Worm (Caenorhabditis elegans): ENCODE measurements around the gene W02F12.2.

Gene W02F12.2

DNA sequence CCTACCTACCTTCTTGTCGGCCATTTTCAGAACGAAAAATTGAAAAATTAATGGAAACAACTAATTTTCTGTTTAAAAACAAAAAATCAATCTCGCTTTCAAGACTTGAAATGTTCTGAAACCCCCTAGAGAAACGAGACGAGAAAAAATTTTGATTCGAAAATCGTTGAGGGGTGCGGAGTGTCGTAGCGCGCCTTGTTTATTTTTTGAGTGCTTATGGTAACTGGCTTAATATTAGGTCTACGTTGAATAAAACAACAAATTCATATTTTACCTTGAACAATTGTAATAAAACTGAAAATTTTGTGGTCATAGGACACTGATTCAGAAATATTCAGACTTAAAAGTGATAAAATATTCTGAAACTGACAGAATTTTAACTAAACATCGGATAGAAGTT lies 13.0 kb upstream of the W02F12.2 start, which contains the start of gene sna-1:
Gene sna-1, minus strand, starts transcription at position 218 of the 400 bp plus-strand sequence.
- no peak for TF ChIP-seq med-1 (GFP tag; optimal IDR thresholded peaks at IDR 0.05; ENCODE audit: insufficient read depth)
- TF ChIP-seq ztf-23 (GFP tag; IDR thresholded peaks at IDR 0.05), result no peak
- TF ChIP-seq cog-1 (tag; optimal IDR thresholded peaks at IDR 0.05), result no peak
- TF ChIP-seq T22C8.4 (GFP tag; IDR thresholded peaks at IDR 0.05), result no peak
- TF ChIP-seq flt-1 (GFP tag; IDR thresholded peaks at IDR 0.05), result no peak
- no peak for TF ChIP-seq klf-2 (GFP tag; conservative IDR thresholded peaks at IDR 0.05)
- TF ChIP-seq ref-1 (GFP tag; conservative IDR thresholded peaks at IDR 0.05), result no peak
- no peak for TF ChIP-seq tab-1 (GFP tag; IDR thresholded peaks at IDR 0.05)
- no peak for TF ChIP-seq ztf-29 (GFP tag; IDR thresholded peaks at IDR 0.05)

DNA sequence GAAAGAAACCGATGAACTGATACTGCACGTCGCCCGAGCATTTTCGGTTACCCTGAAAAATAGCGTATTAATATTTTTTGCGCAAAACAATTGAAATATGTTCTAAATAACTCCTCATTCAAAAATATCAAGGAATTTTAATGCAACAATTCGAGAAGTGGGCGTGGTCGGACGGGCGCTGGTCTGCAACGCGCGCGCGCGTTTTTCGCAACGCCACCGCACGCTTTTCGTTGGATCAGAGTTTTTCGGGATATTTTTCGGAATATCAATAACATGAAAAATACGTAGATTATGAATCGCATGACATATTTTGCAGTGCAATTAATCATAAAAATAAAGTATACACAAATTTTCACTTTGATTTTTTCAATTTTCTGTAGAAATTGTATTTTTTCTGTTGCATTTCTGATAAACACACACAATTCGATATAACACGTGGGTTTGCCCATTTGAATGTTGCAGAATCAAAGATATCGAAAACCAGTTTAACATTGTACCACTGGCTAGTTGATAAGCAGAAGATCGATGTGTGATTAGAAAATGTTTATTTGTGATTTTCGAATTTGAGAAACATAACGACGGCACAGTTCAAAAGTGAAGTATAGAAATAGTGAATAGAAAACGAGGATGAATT lies 11.7 kb upstream of the W02F12.2 start, which contains the start of gene dlst-1:
Gene dlst-1, minus strand, starts transcription at position 52 of the 634 bp plus-strand sequence.
- TF ChIP-seq T22C8.4 (GFP tag; IDR thresholded peaks at IDR 0.05), result no peak
- TF ChIP-seq tab-1 (GFP tag; IDR thresholded peaks at IDR 0.05), result peak; percentile 80
- TF ChIP-seq ztf-23 (GFP tag; IDR thresholded peaks at IDR 0.05), result peak; percentile 82
- 0 out of 2 replicates have a peak, but pooled peaks have one; percentile 28 for TF ChIP-seq klf-2 (GFP tag; conservative IDR thresholded peaks at IDR 0.05)
- peak; percentile 77 for TF ChIP-seq med-1 (GFP tag; optimal IDR thresholded peaks at IDR 0.05; ENCODE audit: insufficient read depth)
- peak; percentile 73 for TF ChIP-seq flt-1 (GFP tag; IDR thresholded peaks at IDR 0.05)
- no peak for TF ChIP-seq ztf-29 (GFP tag; IDR thresholded peaks at IDR 0.05)
- no peak for TF ChIP-seq cog-1 (tag; optimal IDR thresholded peaks at IDR 0.05)
- TF ChIP-seq ref-1 (GFP tag; conservative IDR thresholded peaks at IDR 0.05), result 0 out of 2 replicates have a peak, but pooled peaks have one; percentile 23

DNA sequence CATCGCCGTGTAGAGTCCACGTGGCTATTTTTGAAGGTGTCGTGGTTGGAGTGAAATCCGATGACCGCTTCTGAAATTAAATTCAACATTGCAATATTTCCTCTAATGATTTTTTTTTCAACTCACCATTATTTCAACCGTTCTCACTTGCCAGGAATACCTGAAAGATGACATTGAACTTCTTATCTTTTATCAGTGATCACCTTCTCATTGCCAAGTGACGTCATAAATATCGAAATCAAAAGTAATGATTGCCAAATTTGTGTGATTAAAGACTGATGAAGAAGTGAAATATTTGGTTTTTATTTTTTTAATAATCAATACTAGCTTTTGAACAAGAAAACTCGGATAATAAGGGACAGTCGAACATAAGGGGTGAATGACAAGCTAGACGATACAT lies 9.3 kb upstream of the W02F12.2 start, which contains the start of gene W02F12.4:
Gene W02F12.4, minus strand, starts transcription at position 164 of the 400 bp plus-strand sequence.
- TF ChIP-seq ref-1 (GFP tag; conservative IDR thresholded peaks at IDR 0.05) (no peak), cog-1 (tag; optimal IDR thresholded peaks at IDR 0.05) (no peak)

DNA sequence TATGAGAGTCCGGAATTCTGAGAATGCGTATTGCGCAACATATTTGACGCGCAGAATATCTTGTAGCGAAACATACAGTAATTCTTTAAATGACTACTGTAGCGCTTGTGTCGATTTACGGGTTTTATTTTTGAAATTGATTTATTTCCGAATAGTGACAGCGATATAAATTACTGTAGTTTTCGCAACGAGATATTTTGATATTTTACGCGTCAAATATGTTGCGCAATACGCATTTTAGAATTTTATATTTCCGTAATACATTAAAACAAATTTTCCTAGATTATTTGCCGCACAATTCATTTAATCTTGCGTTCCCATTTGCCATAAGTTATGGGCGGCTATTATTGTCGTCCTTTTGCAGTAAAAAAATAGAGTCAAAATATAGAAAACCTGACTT lies 7.9 kb upstream of the W02F12.2 start:
- TF ChIP-seq ztf-29 (GFP tag; IDR thresholded peaks at IDR 0.05) (no peak), flt-1 (GFP tag; IDR thresholded peaks at IDR 0.05) (no peak), med-1 (GFP tag; optimal IDR thresholded peaks at IDR 0.05; ENCODE audit: insufficient read depth) (no peak), T22C8.4 (GFP tag; IDR thresholded peaks at IDR 0.05) (no peak), cog-1 (tag; optimal IDR thresholded peaks at IDR 0.05) (no peak)

DNA sequence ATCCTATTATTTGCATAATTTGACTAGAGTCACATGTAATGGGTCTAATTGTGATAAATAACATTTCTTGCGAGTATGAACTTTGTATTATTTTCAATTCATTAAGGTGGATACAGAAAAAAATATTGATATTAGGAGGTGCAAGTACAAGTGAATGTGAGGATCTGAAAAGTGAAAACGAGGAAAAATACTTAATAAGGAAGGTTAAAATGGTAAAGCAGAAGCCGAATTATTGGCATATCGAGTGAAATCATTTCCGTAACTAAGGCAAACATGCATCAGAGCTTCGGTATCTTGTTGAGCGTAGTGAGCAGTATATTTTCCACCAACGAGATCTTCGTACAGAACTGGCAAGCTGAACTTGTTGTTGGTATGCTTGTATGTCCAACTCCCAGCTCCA lies 7.0 kb upstream of the W02F12.2 start:
- TF ChIP-seq ztf-29 (GFP tag; IDR thresholded peaks at IDR 0.05), result no peak
- TF ChIP-seq klf-2 (GFP tag; conservative IDR thresholded peaks at IDR 0.05), result no peak
- no peak for TF ChIP-seq T22C8.4 (GFP tag; IDR thresholded peaks at IDR 0.05)
- TF ChIP-seq ref-1 (GFP tag; conservative IDR thresholded peaks at IDR 0.05), result no peak
- no peak for TF ChIP-seq cog-1 (tag; optimal IDR thresholded peaks at IDR 0.05)
- no peak for TF ChIP-seq ztf-23 (GFP tag; IDR thresholded peaks at IDR 0.05)
- TF ChIP-seq tab-1 (GFP tag; IDR thresholded peaks at IDR 0.05), result no peak
- no peak for TF ChIP-seq med-1 (GFP tag; optimal IDR thresholded peaks at IDR 0.05; ENCODE audit: insufficient read depth)
- TF ChIP-seq flt-1 (GFP tag; IDR thresholded peaks at IDR 0.05), result no peak

DNA sequence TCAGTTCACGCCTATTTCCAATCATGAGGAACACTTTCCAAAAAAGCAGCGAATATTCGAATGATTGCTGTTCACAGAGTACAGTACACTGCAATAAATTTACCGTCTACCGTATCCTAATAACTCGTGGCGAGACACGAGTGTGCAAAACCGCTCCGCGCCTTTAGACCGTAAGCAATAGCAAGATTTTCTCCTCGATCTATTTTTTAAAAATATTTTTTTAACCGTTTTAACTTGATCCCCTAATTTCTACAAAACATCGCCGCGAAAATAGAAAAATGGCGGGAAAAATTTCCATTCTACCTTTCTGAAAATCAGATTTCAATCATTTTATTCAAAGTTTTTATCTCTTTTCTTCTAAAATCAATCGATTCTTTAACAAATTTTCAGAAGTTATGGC lies 5.2 kb upstream of the W02F12.2 start, which contains the start of gene era-1:
Gene era-1, plus strand, starts transcription at position 366 of the 400 bp plus-strand sequence.
- TF ChIP-seq T22C8.4 (GFP tag; IDR thresholded peaks at IDR 0.05) (no peak), flt-1 (GFP tag; IDR thresholded peaks at IDR 0.05) (no peak), tab-1 (GFP tag; IDR thresholded peaks at IDR 0.05) (no peak)

DNA sequence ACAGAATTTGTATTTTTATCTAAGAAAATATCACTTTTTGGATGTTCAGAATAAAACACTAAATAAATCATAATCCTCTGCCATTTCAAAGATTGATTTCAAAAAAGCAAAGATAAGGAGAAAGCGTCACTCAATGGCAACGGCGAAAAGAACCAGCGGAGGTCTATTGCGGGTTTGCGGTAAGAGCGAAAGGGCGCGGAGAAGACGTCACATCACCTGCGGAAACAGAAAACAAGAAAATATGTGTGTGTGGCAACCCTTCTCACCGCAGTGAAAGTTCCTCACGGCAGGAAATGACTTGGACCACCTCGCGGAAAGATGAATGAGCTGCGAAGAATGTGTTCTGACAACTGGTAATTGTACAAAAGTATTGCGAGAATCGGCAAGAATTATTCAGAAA lies 2.4 kb upstream of the W02F12.2 start:
- TF ChIP-seq med-1 (GFP tag; optimal IDR thresholded peaks at IDR 0.05; ENCODE audit: insufficient read depth), result no peak

DNA sequence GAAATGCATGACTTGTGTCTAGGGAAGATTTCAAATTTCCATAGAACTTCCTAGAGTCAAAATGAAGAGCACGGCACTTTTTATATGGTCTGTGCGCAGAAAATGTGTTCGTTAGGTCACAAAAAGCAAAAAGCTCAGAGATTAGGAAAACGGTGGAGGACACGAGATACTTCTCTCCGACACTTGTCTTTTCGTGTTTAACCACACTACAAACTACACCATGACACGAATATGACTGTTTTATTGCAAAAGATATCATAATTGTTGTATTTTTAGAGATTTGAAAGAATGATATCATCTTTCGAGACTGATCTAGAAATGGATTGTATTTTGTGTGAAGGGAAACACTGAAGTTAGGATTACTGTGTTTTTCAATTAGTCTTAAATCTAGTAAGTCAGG lies 1.6 kb upstream of the W02F12.2 start:
- TF ChIP-seq ztf-29 (GFP tag; IDR thresholded peaks at IDR 0.05), result no peak
- no peak for TF ChIP-seq med-1 (GFP tag; optimal IDR thresholded peaks at IDR 0.05; ENCODE audit: insufficient read depth)
- no peak for TF ChIP-seq klf-2 (GFP tag; conservative IDR thresholded peaks at IDR 0.05)
- TF ChIP-seq T22C8.4 (GFP tag; IDR thresholded peaks at IDR 0.05), result no peak
- TF ChIP-seq cog-1 (tag; optimal IDR thresholded peaks at IDR 0.05), result no peak
- no peak for TF ChIP-seq tab-1 (GFP tag; IDR thresholded peaks at IDR 0.05)
- no peak for TF ChIP-seq ref-1 (GFP tag; conservative IDR thresholded peaks at IDR 0.05)
- no peak for TF ChIP-seq ztf-23 (GFP tag; IDR thresholded peaks at IDR 0.05)
- no peak for TF ChIP-seq flt-1 (GFP tag; IDR thresholded peaks at IDR 0.05)

DNA sequence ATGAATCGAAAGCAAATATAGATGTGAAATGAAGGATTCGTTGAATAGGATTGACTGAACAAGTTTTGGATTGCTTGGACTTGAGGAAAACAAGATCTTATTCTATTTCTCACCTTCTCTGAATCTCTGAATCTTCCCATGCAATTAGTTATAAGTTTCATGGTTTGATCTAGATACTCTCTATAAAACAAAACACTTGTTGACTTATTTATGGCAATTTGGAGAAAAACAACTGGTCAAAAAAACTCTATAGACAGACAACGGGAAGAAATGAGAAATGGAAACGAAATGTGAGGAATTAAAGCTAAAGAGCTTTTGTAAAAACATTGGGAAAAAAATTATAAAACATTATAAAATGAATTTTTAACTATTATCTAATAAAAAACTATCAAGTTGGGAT lies 2.8 kb downstream of the W02F12.2 start, which contains the start of gene W02F12.8:
Gene W02F12.8, minus strand, starts transcription at position 101 of the 400 bp plus-strand sequence.
- no peak for TF ChIP-seq med-1 (GFP tag; optimal IDR thresholded peaks at IDR 0.05; ENCODE audit: insufficient read depth)
- no peak for TF ChIP-seq flt-1 (GFP tag; IDR thresholded peaks at IDR 0.05)
- TF ChIP-seq tab-1 (GFP tag; IDR thresholded peaks at IDR 0.05), result no peak

DNA sequence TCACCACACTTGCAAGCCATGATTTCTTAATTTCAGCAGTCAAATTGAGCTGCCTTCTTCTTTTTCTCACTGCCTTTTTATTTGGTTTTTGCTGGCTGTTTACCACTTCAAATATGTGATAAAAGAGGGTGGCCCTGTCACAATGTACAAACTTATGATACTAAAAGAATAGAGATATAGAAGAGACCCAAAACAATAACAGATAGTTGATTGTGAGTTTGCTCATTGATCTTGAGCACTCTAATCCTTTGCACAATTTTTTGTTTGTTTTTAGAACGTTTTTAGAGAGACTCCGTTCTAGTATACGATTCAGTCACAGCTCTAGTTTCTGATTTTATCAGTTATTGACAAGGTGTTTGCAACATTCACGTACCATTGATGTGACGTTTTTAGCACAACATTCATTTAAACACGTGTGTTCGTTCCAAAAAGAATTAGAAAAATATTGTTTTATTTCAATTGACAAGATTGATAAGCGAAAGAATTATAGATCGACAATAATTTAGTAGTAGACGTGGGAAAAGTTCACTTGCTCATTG lies 5.6 kb downstream of the W02F12.2 start, which contains the start of gene mtl-1:
Gene mtl-1, minus strand, starts transcription at position 51 of the 539 bp plus-strand sequence.
- TF ChIP-seq med-1 (GFP tag; optimal IDR thresholded peaks at IDR 0.05; ENCODE audit: insufficient read depth) (no peak), ztf-23 (GFP tag; IDR thresholded peaks at IDR 0.05) (no peak), T22C8.4 (GFP tag; IDR thresholded peaks at IDR 0.05) (no peak), ref-1 (GFP tag; conservative IDR thresholded peaks at IDR 0.05) (no peak)

Measured in whole organism, midembryonic.